Worm (Caenorhabditis elegans): Measurements from ENCODE around the gene F45D11.5.

Gene F45D11.5

ce11 chrII:1042227-1042626 lies 40.7 kb downstream of the F45D11.5 start, which contains the start of gene fbxb-41:
TSS of gene fbxb-41 (minus strand) at chrII:1042327.
- TF ChIP-seq pros-1 (tag; optimal IDR thresholded peaks at IDR 0.05): no peak
- TF ChIP-seq lim-6 (tag; optimal IDR thresholded peaks at IDR 0.05): no peak
- no peak for TF ChIP-seq ceh-19 (GFP tag; optimal IDR thresholded peaks at IDR 0.05)
- no peak for TF ChIP-seq odd-2 (tag; optimal IDR thresholded peaks at IDR 0.05)
- TF ChIP-seq che-1 (tag; optimal IDR thresholded peaks at IDR 0.05): no peak
- no peak for TF ChIP-seq pqm-1 (tag; optimal IDR thresholded peaks at IDR 0.05)
- TF ChIP-seq rnt-1 (tag; optimal IDR thresholded peaks at IDR 0.05): no peak
- TF ChIP-seq ets-4 (tag; optimal IDR thresholded peaks at IDR 0.05): no peak
- TF ChIP-seq ceh-18 (tag; optimal IDR thresholded peaks at IDR 0.05): no peak
- TF ChIP-seq tbx-2 (tag; optimal IDR thresholded peaks at IDR 0.05): no peak
- TF ChIP-seq ceh-48 (tag; optimal IDR thresholded peaks at IDR 0.05): no peak
- no peak for TF ChIP-seq ceh-2 (tag; optimal IDR thresholded peaks at IDR 0.05)
- no peak for TF ChIP-seq ceh-31 (tag; optimal IDR thresholded peaks at IDR 0.05)
- no peak for TF ChIP-seq ama-1 (optimal IDR thresholded peaks at IDR 0.05)

- peak; percentile 9 for TF ChIP-seq ceh-48 (tag; optimal IDR thresholded peaks at IDR 0.05)
Measured at ce11 chrII:1043932-1044331, 42.4 kb downstream of the F45D11.5 start, which contains the start of gene fbxb-45. TSS of gene fbxb-45 (minus strand) at chrII:1044032.

- TF ChIP-seq ceh-31 (tag; optimal IDR thresholded peaks at IDR 0.05): no peak
- TF ChIP-seq dmd-4 (tag; optimal IDR thresholded peaks at IDR 0.05; ENCODE audit: borderline replicate concordance): no peak
- no peak for TF ChIP-seq ceh-2 (tag; optimal IDR thresholded peaks at IDR 0.05)
- no peak for TF ChIP-seq lin-11 (tag; optimal IDR thresholded peaks at IDR 0.05)
- TF ChIP-seq ceh-34 (tag; optimal IDR thresholded peaks at IDR 0.05): no peak
- no peak for TF ChIP-seq hlh-13 (GFP tag; optimal IDR thresholded peaks at IDR 0.05)
- no peak for TF ChIP-seq ceh-22 (tag; optimal IDR thresholded peaks at IDR 0.05)
- TF ChIP-seq K09A11.1 (tag; optimal IDR thresholded peaks at IDR 0.05; ENCODE audit: insufficient read depth): no peak
- TF ChIP-seq ceh-9 (tag; optimal IDR thresholded peaks at IDR 0.05): no peak
- TF ChIP-seq ceh-18 (tag; optimal IDR thresholded peaks at IDR 0.05): no peak
- TF ChIP-seq ceh-19 (GFP tag; optimal IDR thresholded peaks at IDR 0.05): no peak
- TF ChIP-seq dve-1 (tag; optimal IDR thresholded peaks at IDR 0.05): no peak
- no peak for TF ChIP-seq F13H6.1 (tag; optimal IDR thresholded peaks at IDR 0.05)
- no peak for TF ChIP-seq syd-9 (tag; optimal IDR thresholded peaks at IDR 0.05)
- TF ChIP-seq ama-1 (optimal IDR thresholded peaks at IDR 0.05): no peak
- TF ChIP-seq madf-2 (tag; optimal IDR thresholded peaks at IDR 0.05): no peak
Measured at ce11 chrII:1045692-1046091, 44.2 kb downstream of the F45D11.5 start, which contains the start of gene str-148. TSS of gene str-148 (plus strand) at chrII:1045992.

- no peak for TF ChIP-seq ttx-3 (tag; optimal IDR thresholded peaks at IDR 0.05)
- TF ChIP-seq pax-1 (tag; optimal IDR thresholded peaks at IDR 0.05): no peak
- no peak for TF ChIP-seq nhr-11 (tag; optimal IDR thresholded peaks at IDR 0.05)
- TF ChIP-seq unc-42 (tag; optimal IDR thresholded peaks at IDR 0.05): no peak
- TF ChIP-seq ceh-34 (tag; optimal IDR thresholded peaks at IDR 0.05): no peak
- TF ChIP-seq tbx-2 (tag; optimal IDR thresholded peaks at IDR 0.05): no peak
- TF ChIP-seq ceh-19 (GFP tag; optimal IDR thresholded peaks at IDR 0.05): no peak
- TF ChIP-seq mec-3 (tag; optimal IDR thresholded peaks at IDR 0.05; ENCODE audit: borderline replicate concordance): no peak
- TF ChIP-seq tbx-7 (tag; optimal IDR thresholded peaks at IDR 0.05): no peak
- TF ChIP-seq nhr-232 (tag; optimal IDR thresholded peaks at IDR 0.05): no peak
- TF ChIP-seq K09A11.1 (tag; optimal IDR thresholded peaks at IDR 0.05; ENCODE audit: insufficient read depth): no peak
- no peak for TF ChIP-seq pat-9 (tag; optimal IDR thresholded peaks at IDR 0.05)
- no peak for TF ChIP-seq F13H6.1 (tag; optimal IDR thresholded peaks at IDR 0.05)
- no peak for TF ChIP-seq pag-3 (tag; optimal IDR thresholded peaks at IDR 0.05; ENCODE audit: borderline replicate concordance)
- no peak for TF ChIP-seq dve-1 (tag; optimal IDR thresholded peaks at IDR 0.05)
- TF ChIP-seq gmeb-2 (tag; optimal IDR thresholded peaks at IDR 0.05): no peak
- no peak for TF ChIP-seq pros-1 (tag; optimal IDR thresholded peaks at IDR 0.05)
- no peak for TF ChIP-seq hlh-15 (tag; optimal IDR thresholded peaks at IDR 0.05)
Measured at ce11 chrII:1046937-1047336, 45.4 kb downstream of the F45D11.5 start.

Measured in whole organism, late embryonic.